Fruit fly (Drosophila melanogaster): Measurements from ENCODE around the gene D2hgdh.

The D2hgdh gene

dm6 chrX:2172420-2172827 lies 31.1 kb downstream of the D2hgdh start, which contains the start of gene ND-B14.5A (continued):
- peak; percentile 87 for TF ChIP-seq hbn (GFP tag; IDR thresholded peaks at IDR 0.05; ENCODE audit: partially characterized antibody)
- peak; percentile 96 for TF ChIP-seq CG2116 (GFP tag; optimal IDR thresholded peaks at IDR 0.05)
- TF ChIP-seq CG14710 (tag; optimal IDR thresholded peaks at IDR 0.05), result peak; percentile 43
- TF ChIP-seq ci (GFP tag; IDR thresholded peaks at IDR 0.05), result peak; percentile 29; the same call in 1 of the 3 replicates
- peak; percentile 4 for TF ChIP-seq Fer1 (GFP tag; optimal IDR thresholded peaks at IDR 0.05)
- no peak for TF ChIP-seq CG1024 (GFP tag; IDR thresholded peaks at IDR 0.05)
- peak; percentile 61 for TF ChIP-seq Med (GFP tag)
- TF ChIP-seq row (GFP tag; IDR thresholded peaks at IDR 0.05), result peak; percentile 23; the same call in 1 of the 3 replicates
- TF ChIP-seq CG15514 (GFP tag; optimal IDR thresholded peaks at IDR 0.05), result peak; percentile 72
- TF ChIP-seq Myb (GFP tag; optimal IDR thresholded peaks at IDR 0.05), result peak; percentile 97
- no peak for TF ChIP-seq pan (optimal IDR thresholded peaks at IDR 0.05)
- no peak for TF ChIP-seq pan (GFP tag; optimal IDR thresholded peaks at IDR 0.05 in 1 of 2, IDR thresholded peaks at IDR 0.05 in 1 of 2)
- peak; percentile 98 for TF ChIP-seq CG6791 (GFP tag; IDR thresholded peaks at IDR 0.05; ENCODE audit: partially characterized antibody)
- TF ChIP-seq CG11247 (GFP tag; IDR thresholded peaks at IDR 0.05), result no peak
- peak; percentile 83 for TF ChIP-seq CG2129 (GFP tag; IDR thresholded peaks at IDR 0.05; ENCODE audit: partially characterized antibody)
- no peak for TF ChIP-seq Sox102F (GFP tag; optimal IDR thresholded peaks at IDR 0.05)
- peak; percentile 55 for TF ChIP-seq MBD-R2 (GFP tag; IDR thresholded peaks at IDR 0.05)
- no peak for TF ChIP-seq CG3847 (GFP tag; IDR thresholded peaks at IDR 0.05)
- TF ChIP-seq amos (GFP tag; IDR thresholded peaks at IDR 0.05; ENCODE audit: partially characterized antibody), result peak; percentile 93
- no peak for TF ChIP-seq gt (GFP tag; IDR thresholded peaks at IDR 0.05)
- peak; percentile 2 for TF ChIP-seq HLH54F (GFP tag; optimal IDR thresholded peaks at IDR 0.05)
- TF ChIP-seq Dll (GFP tag; IDR thresholded peaks at IDR 0.05; ENCODE audit: partially characterized antibody), result peak; percentile 92
- TF ChIP-seq kay (GFP tag; optimal IDR thresholded peaks at IDR 0.05), result no peak
- TF ChIP-seq CG13287 (GFP tag; IDR thresholded peaks at IDR 0.05; ENCODE audit: partially characterized antibody), result peak; percentile 97
- peak; percentile 28 for TF ChIP-seq gfzf (GFP tag; optimal IDR thresholded peaks at IDR 0.05)
- no peak for TF ChIP-seq CG7745 (tag; optimal IDR thresholded peaks at IDR 0.05)

dm6 chrX:2175265-2175795 lies 34.0 kb downstream of the D2hgdh start, which contains the start of gene Cyp4d14:
Gene Cyp4d14, minus strand, starts transcription at chrX:2175315.
- peak; percentile 60 for TF ChIP-seq ftz-f1 (GFP tag; optimal IDR thresholded peaks at IDR 0.05)
- peak in 1 of 2 experiments; percentile 64 for TF ChIP-seq Hr78 (GFP tag; optimal IDR thresholded peaks at IDR 0.05)
- TF ChIP-seq grn (GFP tag; optimal IDR thresholded peaks at IDR 0.05), result peak; percentile 56
- peak; percentile 48 for TF ChIP-seq Med (GFP tag)
- no peak for TF ChIP-seq CG6272 (GFP tag; IDR thresholded peaks at IDR 0.05)
- TF ChIP-seq sug (tag; optimal IDR thresholded peaks at IDR 0.05), result peak; percentile 91
- 0 out of 3 replicates have a peak, but pooled peaks have one; percentile 7 for TF ChIP-seq Dbx (GFP tag; IDR thresholded peaks at IDR 0.05)
- TF ChIP-seq NC2α (GFP tag; optimal IDR thresholded peaks at IDR 0.05), result no peak

- TF ChIP-seq CG11695 (GFP tag; IDR thresholded peaks at IDR 0.05) (no peak), Hr78 (GFP tag; optimal IDR thresholded peaks at IDR 0.05) (peak in 1 of 2 experiments; percentile 47), psq (GFP tag; optimal IDR thresholded peaks at IDR 0.05) (no peak)
Measured at dm6 chrX:2175956-2176469, 34.7 kb downstream of the D2hgdh start, which contains the start of gene Cyp4d2. Gene Cyp4d2, plus strand, starts transcription at chrX:2176006.
